Worm (Caenorhabditis elegans): ENCODE measurements around the gene T09F3.7.

DNA sequence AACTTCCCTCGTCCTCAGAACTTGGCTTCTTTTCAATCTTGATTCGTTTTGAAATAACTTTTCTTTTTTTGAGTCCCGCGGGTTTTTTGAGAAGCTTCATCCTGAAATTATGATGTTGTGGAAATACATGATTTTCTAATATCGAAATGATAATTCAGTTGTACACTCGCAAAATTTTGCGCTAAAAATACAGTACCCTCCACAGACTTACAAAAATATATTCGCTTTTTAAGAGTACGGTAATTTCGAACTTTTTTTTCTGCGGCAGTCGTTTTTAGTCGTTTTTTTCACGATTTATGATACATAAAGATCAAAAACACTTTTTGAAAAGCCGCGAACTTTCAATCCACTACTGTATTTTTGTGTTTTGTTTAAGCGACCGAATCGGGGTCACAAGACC lies 46.0 kb upstream of the T09F3.7 start, which contains the start of gene pro-2:
- TF ChIP-seq nhr-28 (tag; optimal IDR thresholded peaks at IDR 0.05) (no peak), zip-8 (tag; optimal IDR thresholded peaks at IDR 0.05) (no peak), elt-3 (tag; optimal IDR thresholded peaks at IDR 0.05) (no peak), unc-120 (tag; optimal IDR thresholded peaks at IDR 0.05; ENCODE audit: poor library complexity, severe bottlenecking) (no peak), sptf-1 (tag; optimal IDR thresholded peaks at IDR 0.05) (no peak), lin-13 (tag; optimal IDR thresholded peaks at IDR 0.05) (no peak), nhr-237 (tag; optimal IDR thresholded peaks at IDR 0.05) (no peak), pha-4 (tag; optimal IDR thresholded peaks at IDR 0.05) (no peak)
